Fruit fly (Drosophila melanogaster) whole organism, embryonic: ENCODE results near the gene CG31068.

Experiments used
- CG8089 ChIP-seq: fragments of 200-800 bp; sonication (Bioruptor generic); optimal IDR thresholded peaks from 3 replicates; lab custom pipeline; 2016; ENCODE audit warnings: missing biosample characterization, missing genetic modification characterization
- sna ChIP-seq: fragments of 200-800 bp; sonication (Bioruptor generic); IDR thresholded peaks from 2 replicates; pipeline ENCODE4 v1.3.6; 2022; ENCODE audit warnings: missing biosample characterization, missing genetic modification characterization; ENCODE audit not compliant: partially characterized antibody

DNA sequence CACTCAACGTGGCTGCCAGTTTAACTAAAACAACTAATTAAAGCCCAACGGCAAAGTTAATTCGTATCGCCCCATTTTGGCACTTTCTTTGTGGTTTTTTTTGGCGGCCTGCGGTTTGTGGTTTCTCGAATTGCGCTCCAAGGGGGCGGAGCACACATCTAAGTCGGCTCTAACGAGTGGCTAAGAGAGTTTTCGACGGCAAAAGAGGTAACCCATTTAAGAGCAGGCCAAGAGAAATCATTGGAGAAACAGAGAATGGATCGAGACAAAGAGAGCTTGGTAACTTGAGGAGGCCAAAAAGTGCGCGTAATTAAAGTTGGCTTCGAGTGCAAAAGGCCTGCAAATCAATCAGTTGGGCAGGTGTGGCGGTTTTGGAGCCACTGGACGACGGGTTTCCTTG is 10.5 kb upstream of the CG31068 start:
- TF ChIP-seq sna = no peak
- TF ChIP-seq CG8089 = no peak
